Fruit fly (Drosophila melanogaster) whole organism: ENCODE measurements around the gene CG14957.

Experiments used
- CG8478 ChIP-seq: fragments of >200 bp; optimal IDR thresholded peaks from 2 replicates; lab custom pipeline; 2018; ENCODE audit warnings: inconsistent platforms
- Dll ChIP-seq: fragments of >200 bp; optimal IDR thresholded peaks from 2 replicates; lab custom pipeline; 2017
- EcR ChIP-seq, 2 experiments: fragments of >200 bp; optimal IDR thresholded peaks; 2 replicates each; lab custom pipeline; 2017; ENCODE audit warnings: missing biosample characterization in 2 of 2, missing genetic modification characterization in 2 of 2, missing genetic modification reagents in 2 of 2
- pan ChIP-seq: fragments of >200 bp; optimal IDR thresholded peaks from 2 replicates; lab custom pipeline; 2017
- psq ChIP-seq: fragments of >200 bp; optimal IDR thresholded peaks from 2 replicates; lab custom pipeline; 2017
- usp ChIP-seq: fragments of >200 bp; optimal IDR thresholded peaks from 2 replicates; lab custom pipeline; 2017; ENCODE audit warnings: missing biosample characterization, missing genetic modification characterization, mixed read lengths

DNA sequence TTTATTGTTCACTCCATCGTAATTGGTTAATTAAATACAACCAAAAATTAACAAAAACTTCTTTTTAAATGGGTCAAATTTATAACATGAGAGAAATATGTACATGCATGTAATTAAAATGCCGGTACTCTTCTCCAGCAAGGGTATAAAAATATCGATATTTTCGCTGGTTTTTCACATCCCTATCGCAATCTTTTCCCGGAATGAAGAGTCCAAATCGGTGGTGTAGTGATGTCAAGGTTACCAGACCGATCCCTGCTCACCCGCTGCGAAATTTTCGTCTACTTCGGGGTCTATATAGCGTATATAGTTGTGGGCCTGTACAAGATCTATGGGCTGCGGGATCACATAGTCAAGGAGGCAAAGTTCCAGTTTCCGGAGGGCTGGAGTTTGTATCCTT is 25.4 kb upstream of the CG14957 start, which contains the start of gene rasp:
- no peak for TF ChIP-seq EcR (GFP tag; optimal IDR thresholded peaks at IDR 0.05; lab: Kevin White, UChicago)
- no peak for TF ChIP-seq CG8478 (lab: Kevin White, UChicago)
- no peak for TF ChIP-seq pan (lab: Kevin White, UChicago)
- TF ChIP-seq psq (lab: Kevin White, UChicago): no peak
- TF ChIP-seq Dll: no peak
- TF ChIP-seq usp (GFP tag; lab: Kevin White, UChicago): no peak
